Worm (Caenorhabditis elegans) whole organism, L1 larva: ENCODE measurements around the gene zip-3.
A peak's percentile ranks its signal among the peaks of the same experiment; 100 is the strongest.

Experiments
- C16A3.4 ChIP-seq: fragments of 150-350 bp; optimal IDR thresholded peaks from 2 replicates; lab custom pipeline; 2014; ENCODE audit warnings: missing biosample characterization, missing genetic modification characterization
- F16B12.6 ChIP-seq: fragments of 150-350 bp; optimal IDR thresholded peaks from 2 replicates; lab custom pipeline; 2014; ENCODE audit warnings: missing biosample characterization, missing genetic modification characterization
- alr-1 ChIP-seq: fragments of 200-800 bp; sonication (Bioruptor generic); optimal IDR thresholded peaks from 2 replicates; lab custom pipeline; 2018; ENCODE audit warnings: borderline replicate concordance, mild to moderate bottlenecking, missing genetic modification characterization, missing compliant biosample characterization
- aly-2 ChIP-seq: fragments of 150-350 bp; optimal IDR thresholded peaks from 2 replicates; lab custom pipeline; 2014; ENCODE audit warnings: missing biosample characterization, missing genetic modification characterization
- blmp-1 ChIP-seq: fragments of 150-350 bp; optimal IDR thresholded peaks from 2 replicates; lab custom pipeline; 2014; ENCODE audit warnings: missing biosample characterization, missing genetic modification characterization
- ceh-63 ChIP-seq: fragments of 200-800 bp; sonication (Bioruptor generic); optimal IDR thresholded peaks from 2 replicates; lab custom pipeline; 2018; ENCODE audit warnings: mild to moderate bottlenecking, missing genetic modification characterization, missing compliant biosample characterization
- ceh-8 ChIP-seq: fragments of 200-800 bp; sonication (Bioruptor generic); optimal IDR thresholded peaks from 2 replicates; lab custom pipeline; 2018; ENCODE audit warnings: mild to moderate bottlenecking, missing genetic modification characterization, moderate library complexity, missing compliant biosample characterization
- ceh-82 ChIP-seq, 3 experiments: fragments of 150-350 bp in 1 of 3; sonication (generic microtip) in 2 of 3; optimal IDR thresholded peaks; 2 replicates each; lab custom pipeline; 2014 to 2017; ENCODE audit warnings: missing biosample characterization in 3 of 3, missing genetic modification characterization in 3 of 3
- dpl-1 ChIP-seq, 3 experiments: fragments of 150-350 bp in 2 of 3; sonication (generic microtip) in 1 of 3; optimal IDR thresholded peaks; 2 replicates each; lab custom pipeline; 2014 to 2017; ENCODE audit warnings: missing biosample characterization in 3 of 3, missing genetic modification characterization in 3 of 3, missing genetic modification reagents in 3 of 3
- efl-1 ChIP-seq, 4 experiments: fragments of 150-350 bp; optimal IDR thresholded peaks in 3 of 4; peaks in 1 of 4; 1 replicate in 1 of 4; 2 replicates in 3 of 4; lab custom pipeline; 2014; ENCODE audit warnings: missing biosample characterization in 2 of 4, missing genetic modification characterization in 2 of 4, missing genetic modification reagents in 2 of 4
- egl-13 ChIP-seq: sonication (generic microtip); optimal IDR thresholded peaks from 2 replicates; lab custom pipeline; 2016; ENCODE audit warnings: missing genotype, missing genetic modification reagents, missing genetic modification characterization, missing compliant biosample characterization
- fkh-10 ChIP-seq: sonication (generic microtip); optimal IDR thresholded peaks from 2 replicates; lab custom pipeline; 2017; ENCODE audit warnings: missing biosample characterization, missing genetic modification reagents, missing genetic modification characterization
- fkh-4 ChIP-seq: sonication (generic microtip); optimal IDR thresholded peaks from 2 replicates; lab custom pipeline; 2016; ENCODE audit warnings: missing compliant biosample characterization, missing genetic modification characterization, borderline replicate concordance
- hlh-17 ChIP-seq: fragments of 200-800 bp; sonication (Bioruptor generic); optimal IDR thresholded peaks from 2 replicates; lab custom pipeline; 2018; ENCODE audit warnings: missing genetic modification characterization, mild to moderate bottlenecking, missing compliant biosample characterization, moderate library complexity, borderline replicate concordance
- lin-13 ChIP-seq: fragments of 150-350 bp; optimal IDR thresholded peaks from 2 replicates; lab custom pipeline; 2014; ENCODE audit warnings: missing biosample characterization, missing genetic modification reagents, missing genetic modification characterization
- lin-14 ChIP-seq: fragments of 200-800 bp; sonication (Bioruptor generic); optimal IDR thresholded peaks from 2 replicates; lab custom pipeline; 2018; ENCODE audit warnings: mild to moderate bottlenecking, missing genetic modification characterization, moderate library complexity, missing compliant biosample characterization
- lin-35 ChIP-seq, 2 experiments: fragments of 150-350 bp; optimal IDR thresholded peaks; 2 replicates each; lab custom pipeline; 2014; ENCODE audit warnings: missing biosample characterization in 2 of 2, missing genetic modification characterization in 2 of 2, missing genetic modification reagents in 2 of 2
- lin-39 ChIP-seq: fragments of 150-350 bp; optimal IDR thresholded peaks from 2 replicates; lab custom pipeline; 2014; ENCODE audit warnings: missing biosample characterization, missing genetic modification reagents, missing genetic modification characterization
- lir-3 ChIP-seq: sonication (generic microtip); optimal IDR thresholded peaks from 2 replicates; lab custom pipeline; 2016; ENCODE audit warnings: mild to moderate bottlenecking, missing genetic modification characterization, moderate library complexity, missing compliant biosample characterization; ENCODE audit not compliant: poor library complexity
- mdl-1 ChIP-seq, 2 experiments: fragments of 150-350 bp; optimal IDR thresholded peaks; 2 replicates each; lab custom pipeline; 2014 to 2017; ENCODE audit warnings: missing biosample characterization in 2 of 2, missing genetic modification characterization in 2 of 2, inconsistent platforms in 1 of 2
- nhr-11 ChIP-seq: fragments of 150-350 bp; optimal IDR thresholded peaks from 2 replicates; lab custom pipeline; 2014; ENCODE audit warnings: missing biosample characterization, missing genetic modification characterization
- nhr-71 ChIP-seq: sonication (generic microtip); optimal IDR thresholded peaks from 2 replicates; lab custom pipeline; 2016; ENCODE audit warnings: mild to moderate bottlenecking, missing genetic modification characterization, moderate library complexity, missing compliant biosample characterization
- nhr-76 ChIP-seq: sonication (generic microtip); optimal IDR thresholded peaks from 2 replicates; lab custom pipeline; 2017; ENCODE audit warnings: missing biosample characterization, missing genetic modification characterization
- nhr-84 ChIP-seq: sonication (generic microtip); optimal IDR thresholded peaks from 2 replicates; lab custom pipeline; 2017; ENCODE audit warnings: missing biosample characterization, missing genetic modification characterization
- nhr-85 ChIP-seq: sonication (generic microtip); peaks from one replicate; lab custom pipeline; 2016; ENCODE audit warnings: missing genetic modification characterization, inconsistent platforms, missing compliant biosample characterization
- nhr-90 ChIP-seq: sonication (generic microtip); optimal IDR thresholded peaks from 2 replicates; lab custom pipeline; 2016; ENCODE audit warnings: mild to moderate bottlenecking, missing genetic modification characterization, missing compliant biosample characterization; ENCODE audit not compliant: poor library complexity
- pqm-1 ChIP-seq: sonication (generic microtip); optimal IDR thresholded peaks from 3 replicates; lab custom pipeline; 2017; ENCODE audit warnings: missing biosample characterization, missing genetic modification characterization
- rnt-1 ChIP-seq: sonication (generic microtip); optimal IDR thresholded peaks from 2 replicates; lab custom pipeline; 2016; ENCODE audit warnings: mild to moderate bottlenecking, missing genetic modification characterization, moderate library complexity, missing compliant biosample characterization
- snpc-4 ChIP-seq: fragments of 150-350 bp; optimal IDR thresholded peaks from 2 replicates; lab custom pipeline; 2014; ENCODE audit warnings: missing biosample characterization, missing genetic modification characterization
- sox-4 ChIP-seq: sonication (generic microtip); optimal IDR thresholded peaks from 2 replicates; lab custom pipeline; 2016; ENCODE audit warnings: missing genetic modification characterization, missing compliant biosample characterization
- unc-130 ChIP-seq: fragments of 150-350 bp; optimal IDR thresholded peaks from 2 replicates; lab custom pipeline; 2017; ENCODE audit warnings: missing biosample characterization, missing genetic modification characterization, inconsistent platforms
- unc-30 ChIP-seq: sonication (generic microtip); optimal IDR thresholded peaks from 2 replicates; lab custom pipeline; 2017; ENCODE audit warnings: missing biosample characterization, missing genetic modification characterization
- unc-98 ChIP-seq: fragments of 200-800 bp; sonication (Bioruptor generic); IDR thresholded peaks from 2 replicates; pipeline ENCODE4 v1.3.6; 2022; ENCODE audit warnings: missing genetic modification characterization, missing compliant biosample characterization
- zag-1 ChIP-seq: fragments of 150-350 bp; optimal IDR thresholded peaks from 2 replicates; lab custom pipeline; 2014; ENCODE audit warnings: missing biosample characterization, missing genetic modification characterization

The zip-3 gene

ce11 chrII:13935907-13936306 lies 21.4 kb downstream of the zip-3 start:
- TF ChIP-seq ceh-8 (GFP tag; lab: Kevin White, UChicago) (peak; percentile 52), egl-13 (tag; lab: Kevin White, UChicago) (peak; percentile 17), lin-14 (GFP tag; lab: Kevin White, UChicago) (peak; percentile 55), pqm-1 (no peak), efl-1 (optimal IDR thresholded peaks at IDR 0.05; lab: Kevin White, UChicago) (no peak), efl-1 (GFP tag; optimal IDR thresholded peaks at IDR 0.05 in 1 of 2; lab: Kevin White, UChicago) (peak in 1 of 2 experiments; percentile 78)

- TF ChIP-seq lin-14 (GFP tag; lab: Kevin White, UChicago) (peak; percentile 47), sox-4 (tag; lab: Kevin White, UChicago) (no peak), aly-2 (tag; lab: Kevin White, UChicago) (no peak), fkh-4 (tag; lab: Kevin White, UChicago) (no peak), lin-13 (GFP tag; lab: Kevin White, UChicago) (no peak), lir-3 (tag; lab: Kevin White, UChicago) (no peak), fkh-10 (GFP tag; lab: Kevin White, UChicago) (no peak), lin-39 (tag; lab: Kevin White, UChicago) (no peak), nhr-85 (tag; lab: Kevin White, UChicago) (no peak), unc-98 (GFP tag; lab: Robert Waterston, UW) (no peak), ceh-8 (GFP tag; lab: Kevin White, UChicago) (peak; percentile 56), unc-130 (tag; lab: Kevin White, UChicago) (no peak), nhr-71 (tag; lab: Kevin White, UChicago) (no peak), ceh-82 (tag; optimal IDR thresholded peaks at IDR 0.05; lab: Kevin White, UChicago) (no peak), F16B12.6 (no peak), hlh-17 (GFP tag; lab: Kevin White, UChicago) (no peak), zag-1 (tag; lab: Kevin White, UChicago) (no peak), alr-1 (no peak), snpc-4 (tag; lab: Kevin White, UChicago) (no peak), nhr-11 (tag; lab: Kevin White, UChicago) (no peak), mdl-1 (tag; optimal IDR thresholded peaks at IDR 0.05; lab: Kevin White, UChicago) (no peak), ceh-63 (GFP tag; lab: Kevin White, UChicago) (peak; percentile 76), efl-1 (optimal IDR thresholded peaks at IDR 0.05; lab: Kevin White, UChicago) (no peak), efl-1 (GFP tag; optimal IDR thresholded peaks at IDR 0.05 in 1 of 2; lab: Kevin White, UChicago) (peak in 1 of 2 experiments; percentile 61), C16A3.4 (tag; lab: Kevin White, UChicago) (no peak), dpl-1 (GFP tag; optimal IDR thresholded peaks at IDR 0.05; lab: Kevin White, UChicago) (no peak), lin-35 (GFP tag; optimal IDR thresholded peaks at IDR 0.05; lab: Kevin White, UChicago) (no peak)
Observed at ce11 chrII:13933534-13933933, 23.7 kb downstream of the zip-3 start.

- TF ChIP-seq unc-30 (tag; lab: Kevin White, UChicago) (no peak), nhr-90 (tag; lab: Kevin White, UChicago) (no peak), zag-1 (tag; lab: Kevin White, UChicago) (no peak), nhr-84 (tag; lab: Kevin White, UChicago) (no peak), unc-98 (GFP tag; lab: Robert Waterston, UW) (no peak), lin-39 (tag; lab: Kevin White, UChicago) (no peak), unc-130 (tag; lab: Kevin White, UChicago) (no peak), rnt-1 (tag; lab: Kevin White, UChicago) (no peak)
Observed at ce11 chrII:13931944-13932343, 25.3 kb downstream of the zip-3 start, which contains the start of gene hot-3. TSS of gene hot-3 (minus strand) at chrII:13932044.

- TF ChIP-seq blmp-1 (tag; lab: Kevin White, UChicago), result peak; percentile 1
- TF ChIP-seq ceh-63 (GFP tag; lab: Kevin White, UChicago), result no peak
- TF ChIP-seq nhr-76 (tag; lab: Kevin White, UChicago), result no peak
- no peak for TF ChIP-seq zag-1 (tag; lab: Kevin White, UChicago)
- TF ChIP-seq lin-35 (GFP tag; optimal IDR thresholded peaks at IDR 0.05; lab: Kevin White, UChicago), result no peak
Observed at ce11 chrII:13924909-13925308, 32.3 kb downstream of the zip-3 start, which contains the start of gene mltn-5. TSS of gene mltn-5 (plus strand) at chrII:13925209.
